Worm (Caenorhabditis elegans) whole organism, L1 larva: ENCODE measurements around the gene F42A10.6.

ENCODE experiments used
- lsy-2 ChIP-seq, 2 experiments: fragments of 150-350 bp; optimal IDR thresholded peaks; 2 replicates each; lab custom pipeline; 2014; ENCODE audit warnings: missing biosample characterization in 2 of 2, missing genetic modification characterization in 2 of 2
- nhr-11 ChIP-seq: fragments of 150-350 bp; optimal IDR thresholded peaks from 2 replicates; lab custom pipeline; 2014; ENCODE audit warnings: missing biosample characterization, missing genetic modification characterization
- unc-98 ChIP-seq: fragments of 200-800 bp; sonication (Bioruptor generic); IDR thresholded peaks from 2 replicates; pipeline ENCODE4 v1.3.6; 2022; ENCODE audit warnings: missing genetic modification characterization, missing compliant biosample characterization
- zip-4 ChIP-seq: fragments of 200-800 bp; sonication (Bioruptor generic); optimal IDR thresholded peaks from 2 replicates; lab custom pipeline; 2018; ENCODE audit warnings: mild to moderate bottlenecking, missing genetic modification characterization, moderate library complexity, missing compliant biosample characterization

DNA sequence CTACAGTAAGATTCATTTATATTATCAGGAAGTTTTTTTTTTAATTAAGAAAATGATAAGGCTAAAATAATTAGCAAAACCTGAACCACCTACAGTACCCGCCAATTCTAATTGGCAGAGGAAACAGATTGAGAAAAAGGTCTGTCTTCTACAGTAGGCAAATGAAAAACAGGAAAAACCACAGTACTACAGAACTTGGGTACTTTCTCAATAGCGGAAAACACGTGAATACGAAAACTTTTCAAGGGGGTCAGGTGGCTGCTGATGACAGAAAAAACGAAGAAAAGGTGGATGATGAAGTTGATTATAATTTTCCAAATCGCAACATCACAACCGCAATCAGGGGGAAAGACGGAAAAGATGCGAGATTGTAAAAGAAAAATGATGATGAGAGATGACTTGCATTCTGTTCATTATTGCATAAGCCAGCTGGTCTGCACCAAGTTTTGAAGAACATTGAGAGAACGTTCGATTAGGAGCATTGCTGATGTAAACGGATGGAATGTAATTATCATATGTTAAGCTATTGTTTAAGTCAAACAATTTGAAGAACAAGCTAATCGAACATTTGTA is 32.2 kb downstream of the F42A10.6 start:
- peak in 1 of 2 experiments; percentile 65 for TF ChIP-seq lsy-2 (tag; optimal IDR thresholded peaks at IDR 0.05; lab: Kevin White, UChicago)
- TF ChIP-seq nhr-11: no peak
- TF ChIP-seq zip-4: no peak
- no peak for TF ChIP-seq unc-98 (GFP tag; lab: Robert Waterston, UW)
